Worm (Caenorhabditis elegans) whole organism, young adult: ENCODE data around the gene nhr-79.

Experiments
- F10E7.11 ChIP-seq: sonication (generic microtip); optimal IDR thresholded peaks from 2 replicates; lab custom pipeline; 2017; ENCODE audit warnings: mild to moderate bottlenecking, missing genetic modification characterization, moderate library complexity, missing compliant biosample characterization
- F23B12.7 ChIP-seq: sonication (generic microtip); optimal IDR thresholded peaks from 2 replicates; lab custom pipeline; 2017; ENCODE audit warnings: missing genetic modification characterization, mild to moderate bottlenecking, missing compliant biosample characterization, antibody characterized with exemption, moderate library complexity; ENCODE audit not compliant: insufficient read depth
- F37B4.10 ChIP-seq: fragments of 200-800 bp; sonication (Bioruptor generic); IDR thresholded peaks from 2 replicates; pipeline ENCODE4 v1.3.6; 2022; ENCODE audit warnings: missing genetic modification characterization, missing compliant biosample characterization
- F55B11.4 ChIP-seq: sonication (generic microtip); optimal IDR thresholded peaks from 2 replicates; lab custom pipeline; 2016; ENCODE audit warnings: missing compliant biosample characterization, missing genetic modification characterization, borderline replicate concordance; ENCODE audit not compliant: insufficient read depth
- K11D2.4 ChIP-seq: fragments of 200-800 bp; sonication (Bioruptor generic); IDR thresholded peaks from 2 replicates; pipeline ENCODE4 v1.3.6; 2022; ENCODE audit warnings: missing genetic modification reagents, missing genetic modification characterization, missing compliant biosample characterization
- T26A5.8 ChIP-seq: sonication (generic microtip); optimal IDR thresholded peaks from 2 replicates; lab custom pipeline; 2016; ENCODE audit warnings: missing genetic modification characterization, missing compliant biosample characterization
- Y53G8AR.9 ChIP-seq: fragments of 200-800 bp; sonication (Bioruptor generic); conservative IDR thresholded peaks from 2 replicates; pipeline ENCODE4 v1.3.6; 2022; ENCODE audit warnings: missing genetic modification reagents, missing genetic modification characterization, missing compliant biosample characterization
- attf-3 ChIP-seq: fragments of 200-800 bp; sonication (Bioruptor generic); conservative IDR thresholded peaks from 2 replicates; pipeline ENCODE4 v1.3.6; 2022; ENCODE audit warnings: missing genetic modification reagents, missing genetic modification characterization, missing compliant biosample characterization
- attf-5 ChIP-seq: fragments of 200-800 bp; sonication (Bioruptor generic); optimal IDR thresholded peaks from 2 replicates; lab custom pipeline; 2018; ENCODE audit warnings: mild to moderate bottlenecking, missing genetic modification characterization, missing compliant biosample characterization
- ccch-3 ChIP-seq: fragments of 200-800 bp; sonication (Bioruptor generic); optimal IDR thresholded peaks from 2 replicates; lab custom pipeline; 2018; ENCODE audit warnings: mild to moderate bottlenecking, missing genetic modification characterization, missing compliant biosample characterization
- ceh-79 ChIP-seq: sonication (generic microtip); optimal IDR thresholded peaks from 2 replicates; lab custom pipeline; 2017; ENCODE audit warnings: mild to moderate bottlenecking, missing genetic modification characterization, missing compliant biosample characterization
- die-1 ChIP-seq: sonication (generic microtip); optimal IDR thresholded peaks from 2 replicates; lab custom pipeline; 2016; ENCODE audit warnings: missing genotype, mild to moderate bottlenecking, missing genetic modification characterization, missing compliant biosample characterization
- dox-1 ChIP-seq: fragments of 200-800 bp; sonication (Bioruptor generic); IDR thresholded peaks from 2 replicates; pipeline ENCODE4 v1.3.6; 2022; ENCODE audit warnings: missing genetic modification reagents, missing genetic modification characterization, missing compliant biosample characterization
- egl-18 ChIP-seq: fragments of 200-800 bp; sonication (Bioruptor generic); IDR thresholded peaks from 2 replicates; pipeline ENCODE4 v1.3.6; 2022; ENCODE audit warnings: missing genetic modification reagents, missing genetic modification characterization, missing compliant biosample characterization
- egrh-3 ChIP-seq: fragments of 200-800 bp; sonication (Bioruptor generic); IDR thresholded peaks from 2 replicates; pipeline ENCODE4 v1.3.6; 2022; ENCODE audit warnings: missing genetic modification reagents, missing genetic modification characterization, missing compliant biosample characterization
- hmg-20 ChIP-seq: fragments of 200-800 bp; sonication (Bioruptor generic); IDR thresholded peaks from 2 replicates; pipeline ENCODE4 v1.3.6; 2022; ENCODE audit warnings: missing genetic modification reagents, missing genetic modification characterization, missing compliant biosample characterization
- hrde-1 ChIP-seq: sonication (generic microtip); optimal IDR thresholded peaks from 2 replicates; lab custom pipeline; 2016; ENCODE audit warnings: missing genetic modification characterization, mild to moderate bottlenecking, missing compliant biosample characterization, moderate library complexity, missing genotype, missing genetic modification reagents, borderline replicate concordance
- hsf-1 ChIP-seq: fragments of 200-800 bp; sonication (Bioruptor generic); IDR thresholded peaks from 2 replicates; pipeline ENCODE4 v1.3.6; 2022; ENCODE audit warnings: missing genetic modification reagents, missing genetic modification characterization, missing compliant biosample characterization
- let-607 ChIP-seq, 2 experiments: fragments of 200-800 bp in 1 of 2; sonication (Bioruptor generic) in 1 of 2; sonication (generic microtip) in 1 of 2; optimal IDR thresholded peaks; 2 replicates each; lab custom pipeline; 2016 to 2018; ENCODE audit warnings: mild to moderate bottlenecking in 2 of 2, missing compliant biosample characterization in 2 of 2, missing genetic modification characterization in 2 of 2, moderate library complexity in 2 of 2, missing genotype in 1 of 2
- lin-35 ChIP-seq, 3 experiments: fragments of 150-350 bp in 2 of 3; sonication (generic microtip) in 1 of 3; optimal IDR thresholded peaks; 2 replicates each; lab custom pipeline; 2014 to 2018; ENCODE audit warnings: missing biosample characterization in 3 of 3, missing genetic modification characterization in 3 of 3, missing genetic modification reagents in 3 of 3
- lin-40 ChIP-seq: sonication (generic microtip); optimal IDR thresholded peaks from 2 replicates; lab custom pipeline; 2016; ENCODE audit warnings: missing genetic modification characterization, mild to moderate bottlenecking, missing compliant biosample characterization, missing genotype, missing genetic modification reagents
- lin-54 ChIP-seq: fragments of 200-800 bp; sonication (Bioruptor generic); optimal IDR thresholded peaks from 2 replicates; lab custom pipeline; 2018; ENCODE audit warnings: mild to moderate bottlenecking, missing genetic modification characterization, missing compliant biosample characterization
- lsy-27 ChIP-seq: sonication (generic microtip); optimal IDR thresholded peaks from 2 replicates; lab custom pipeline; 2017; ENCODE audit warnings: missing genetic modification characterization, mild to moderate bottlenecking, missing compliant biosample characterization, antibody characterized with exemption, missing genotype, borderline replicate concordance; ENCODE audit not compliant: insufficient read depth
- madf-8 ChIP-seq: fragments of 200-800 bp; sonication (Bioruptor generic); conservative IDR thresholded peaks from 2 replicates; pipeline ENCODE4 v1.3.6; 2022; ENCODE audit warnings: missing genetic modification reagents, missing genetic modification characterization, missing compliant biosample characterization
- mcd-1 ChIP-seq: fragments of 200-800 bp; sonication (Bioruptor generic); IDR thresholded peaks from 2 replicates; pipeline ENCODE4 v1.3.6; 2022; ENCODE audit warnings: missing genetic modification reagents, missing genetic modification characterization, missing compliant biosample characterization
- nfyb-1 ChIP-seq: fragments of 200-800 bp; sonication (Bioruptor generic); IDR thresholded peaks from 2 replicates; pipeline ENCODE4 v1.3.6; 2022; ENCODE audit warnings: missing genetic modification reagents, missing genetic modification characterization, missing compliant biosample characterization
- nhr-80 ChIP-seq: sonication (generic microtip); optimal IDR thresholded peaks from 2 replicates; lab custom pipeline; 2016; ENCODE audit warnings: missing genetic modification characterization, missing compliant biosample characterization
- nhr-90 ChIP-seq: sonication (generic microtip); optimal IDR thresholded peaks from 2 replicates; lab custom pipeline; 2016; ENCODE audit warnings: missing genotype, mild to moderate bottlenecking, missing genetic modification characterization, missing compliant biosample characterization
- rpc-1 ChIP-seq, 2 experiments: fragments of 150-350 bp in 1 of 2; sonication (generic microtip) in 1 of 2; optimal IDR thresholded peaks; 2 replicates each; lab custom pipeline; 2014 to 2018; ENCODE audit warnings: missing biosample characterization in 1 of 2, missing genetic modification characterization in 1 of 2, missing genetic modification reagents in 1 of 2, missing genotype in 1 of 2
- snpc-1.3 ChIP-seq: sonication (generic microtip); optimal IDR thresholded peaks from 2 replicates; lab custom pipeline; 2017; ENCODE audit warnings: missing genetic modification characterization, mild to moderate bottlenecking, missing compliant biosample characterization, antibody characterized with exemption, moderate library complexity, missing genotype, missing genetic modification reagents; ENCODE audit not compliant: insufficient read depth
- snpc-3.4 ChIP-seq: sonication (generic microtip); optimal IDR thresholded peaks from 2 replicates; lab custom pipeline; 2017; ENCODE audit warnings: missing genetic modification characterization, mild to moderate bottlenecking, missing compliant biosample characterization, antibody characterized with exemption, moderate library complexity, missing genotype, missing genetic modification reagents
- snpc-4 ChIP-seq, 5 experiments: fragments of 150-350 bp in 1 of 5; sonication (generic microtip) in 4 of 5; optimal IDR thresholded peaks; 2 replicates each; lab custom pipeline; 2014 to 2018; ENCODE audit warnings: missing genetic modification characterization in 5 of 5, missing biosample characterization in 3 of 5, antibody characterized with exemption in 2 of 5, mild to moderate bottlenecking in 2 of 5, missing compliant biosample characterization in 2 of 5, missing genotype in 2 of 5, moderate library complexity in 2 of 5, missing genetic modification reagents in 1 of 5
- sptf-2 ChIP-seq: fragments of 200-800 bp; sonication (Bioruptor generic); optimal IDR thresholded peaks from 2 replicates; lab custom pipeline; 2018; ENCODE audit warnings: mild to moderate bottlenecking, missing genetic modification characterization, missing compliant biosample characterization
- unc-62 ChIP-seq: fragments of 150-350 bp; optimal IDR thresholded peaks from 2 replicates; lab custom pipeline; 2014; ENCODE audit warnings: missing biosample characterization, missing genetic modification reagents, missing genetic modification characterization
- xnd-1 ChIP-seq: sonication (generic microtip); optimal IDR thresholded peaks from 2 replicates; lab custom pipeline; 2016; ENCODE audit warnings: missing genotype, missing genetic modification reagents, missing genetic modification characterization, missing compliant biosample characterization
- zfh-2 ChIP-seq: fragments of 200-800 bp; sonication (Bioruptor generic); conservative IDR thresholded peaks from 2 replicates; pipeline ENCODE4 v1.3.6; 2022; ENCODE audit warnings: missing genetic modification reagents, missing genetic modification characterization, missing compliant biosample characterization
- ztf-22 ChIP-seq: fragments of 200-800 bp; sonication (Bioruptor generic); optimal IDR thresholded peaks from 2 replicates; lab custom pipeline; 2018; ENCODE audit warnings: mild to moderate bottlenecking, missing genetic modification characterization, moderate library complexity, missing compliant biosample characterization
- ztf-25 ChIP-seq: fragments of 200-800 bp; sonication (Bioruptor generic); IDR thresholded peaks from 2 replicates; pipeline ENCODE4 v1.3.6; 2022; ENCODE audit warnings: missing genetic modification reagents, missing genetic modification characterization, missing compliant biosample characterization

Gene nhr-79

ce11 chrV:19205450-19205849 lies 6.2 kb downstream of the nhr-79 start (continued):
- TF ChIP-seq lin-54 (GFP tag; lab: Kevin White, UChicago) (no peak), mcd-1 (GFP tag; lab: Robert Waterston, UW) (no peak), lsy-27 (tag; lab: Kevin White, UChicago) (no peak), let-607 (tag; optimal IDR thresholded peaks at IDR 0.05; lab: Kevin White, UChicago) (peak; percentile 59), dox-1 (peak; percentile 52; the same call in 1 of the 2 replicates), T26A5.8 (no peak), ztf-25 (GFP tag; lab: Robert Waterston, UW) (no peak), ztf-22 (GFP tag; lab: Kevin White, UChicago) (peak; percentile 50), F37B4.10 (no peak), snpc-1.3 (no peak), rpc-1 (optimal IDR thresholded peaks at IDR 0.05; lab: Kevin White, UChicago) (no peak), rpc-1 (tag; optimal IDR thresholded peaks at IDR 0.05; lab: Kevin White, UChicago) (no peak), nfyb-1 (GFP tag; lab: Robert Waterston, UW) (no peak), F10E7.11 (tag; lab: Kevin White, UChicago) (no peak)
- TF ChIP-seq, all 124 proteins: peak for 9

ce11 chrV:19203299-19203698 lies 8.4 kb downstream of the nhr-79 start, which contains the start of gene Y39B6A.1:
Gene Y39B6A.1, minus strand, starts transcription at chrV:19203607.
- TF ChIP-seq let-607 (tag; optimal IDR thresholded peaks at IDR 0.05; lab: Kevin White, UChicago) (peak; percentile 8 to 24), egl-18 (GFP tag; lab: Robert Waterston, UW) (no peak), nhr-80 (tag; lab: Kevin White, UChicago) (peak; percentile 36), unc-62 (GFP tag; lab: Kevin White, UChicago) (no peak), hrde-1 (tag; lab: Kevin White, UChicago) (no peak), F55B11.4 (tag; lab: Kevin White, UChicago) (no peak), ceh-79 (tag; lab: Kevin White, UChicago) (no peak), hsf-1 (GFP tag; lab: Robert Waterston, UW) (0 out of 2 replicates have a peak, but pooled peaks have one; percentile 36), nhr-90 (tag; lab: Kevin White, UChicago) (no peak), hmg-20 (GFP tag; lab: Robert Waterston, UW) (no peak)
- TF ChIP-seq, all 124 proteins: peak for 3

ce11 chrV:19202800-19203199 lies 8.9 kb downstream of the nhr-79 start:
- TF ChIP-seq zfh-2 (GFP tag; lab: Robert Waterston, UW) (peak; percentile 82), egrh-3 (GFP tag; lab: Robert Waterston, UW) (peak; percentile 83; the same call in 1 of the 2 replicates), Y53G8AR.9 (GFP tag; lab: Robert Waterston, UW) (0 out of 2 replicates have a peak, but pooled peaks have one; percentile 32), lin-35 (GFP tag; optimal IDR thresholded peaks at IDR 0.05; lab: Kevin White, UChicago) (no peak)

- TF ChIP-seq zfh-2 (GFP tag; lab: Robert Waterston, UW) (peak; percentile 51; the same call in 1 of the 2 replicates), madf-8 (GFP tag; lab: Robert Waterston, UW) (no peak)
Measured at ce11 chrV:19201190-19201589, 10.5 kb downstream of the nhr-79 start.

ce11 chrV:19189963-19190597 lies 21.6 kb downstream of the nhr-79 start, which contains the start of the genes Y39B6A.3 and pph-5:
Gene Y39B6A.3, minus strand, starts transcription at chrV:19190013.
Gene pph-5, plus strand, starts transcription at chrV:19190547.
- TF ChIP-seq sptf-2 = no peak
- peak; percentile 98 for TF ChIP-seq attf-3 (GFP tag; lab: Robert Waterston, UW)
- 0 out of 2 replicates have a peak, but pooled peaks have one; percentile 38 for TF ChIP-seq K11D2.4
- TF ChIP-seq ccch-3 (GFP tag; lab: Kevin White, UChicago) = no peak
- peak; percentile 25 for TF ChIP-seq snpc-3.4 (tag; lab: Kevin White, UChicago)
- TF ChIP-seq xnd-1 (tag; lab: Kevin White, UChicago) = no peak
- TF ChIP-seq die-1 (tag; lab: Kevin White, UChicago) = no peak
- TF ChIP-seq F10E7.11 (tag; lab: Kevin White, UChicago) = no peak
- TF ChIP-seq snpc-4 (GFP tag; optimal IDR thresholded peaks at IDR 0.05; lab: Kevin White, UChicago) = no peak
- TF ChIP-seq snpc-4 (tag; optimal IDR thresholded peaks at IDR 0.05; lab: Kevin White, UChicago) = peak in 1 of 4 experiments; percentile 36
- TF ChIP-seq lin-40 (tag; lab: Kevin White, UChicago) = peak; percentile 36
- peak; percentile 69 for TF ChIP-seq attf-5 (GFP tag; lab: Kevin White, UChicago)
- TF ChIP-seq F23B12.7 (tag; lab: Kevin White, UChicago) = no peak
